Worm (Caenorhabditis elegans): ENCODE results near the gene K11H3.8.

DNA sequence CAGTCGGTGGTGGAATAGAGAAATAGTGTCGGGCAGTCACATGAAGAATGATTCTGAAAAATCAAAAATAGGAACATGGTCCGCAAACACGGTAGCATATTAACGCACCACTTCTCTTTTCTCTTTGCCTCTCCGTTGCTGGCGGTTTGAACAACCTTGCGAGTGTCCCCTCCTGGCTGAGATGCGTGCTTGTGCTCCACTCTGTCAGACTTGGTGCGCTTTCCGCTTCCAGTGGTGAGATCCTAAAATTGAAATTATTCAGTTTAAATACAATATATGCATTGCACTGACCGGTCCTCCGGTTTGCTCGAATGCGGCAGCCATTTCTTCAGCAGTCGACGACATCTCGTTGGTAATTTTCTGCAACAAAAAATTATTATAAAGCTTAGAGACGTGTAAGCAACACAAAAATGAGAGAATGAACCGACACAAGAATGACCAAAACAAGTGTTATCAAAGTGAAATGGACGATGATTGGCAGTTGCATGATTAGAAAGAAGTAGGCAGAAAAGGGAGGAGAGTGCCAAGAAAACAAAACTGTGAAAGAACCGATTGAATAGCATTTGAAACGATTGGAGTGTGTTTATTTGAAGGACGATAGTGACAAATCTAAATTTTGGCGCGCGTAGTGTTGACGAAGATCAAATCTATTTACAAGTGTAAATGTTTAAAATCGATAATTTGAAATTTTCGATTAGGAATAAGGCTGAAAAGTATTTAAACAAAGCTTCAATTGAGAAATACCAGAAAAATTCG is 9.7 kb upstream of the K11H3.8 start, which contains the start of gene ZK632.9:
- TF ChIP-seq sptf-1 (tag; optimal IDR thresholded peaks at IDR 0.05) (no peak), F16B12.6 (tag; optimal IDR thresholded peaks at IDR 0.05) (peak; percentile 30), ceh-63 (GFP tag; optimal IDR thresholded peaks at IDR 0.05) (no peak), jun-1 (tag; optimal IDR thresholded peaks at IDR 0.05) (no peak), lsy-2 (tag; optimal IDR thresholded peaks at IDR 0.05) (peak in 1 of 2 experiments; percentile 9), fkh-10 (GFP tag; optimal IDR thresholded peaks at IDR 0.05) (no peak), unc-62 (GFP tag; optimal IDR thresholded peaks at IDR 0.05) (no peak), ces-1 (GFP tag; optimal IDR thresholded peaks at IDR 0.05) (no peak), dpl-1 (GFP tag; optimal IDR thresholded peaks at IDR 0.05) (peak; percentile 21 to 33 (median 32)), egl-27 (tag; optimal IDR thresholded peaks at IDR 0.05) (no peak), ama-1 (optimal IDR thresholded peaks at IDR 0.05) (no peak)
